Fruit fly (Drosophila melanogaster) whole organism, embryonic: ENCODE results near the gene cic.

Source experiments
- Asciz ChIP-seq: fragments of 200-800 bp; sonication (Bioruptor generic); optimal IDR thresholded peaks from 2 replicates; lab custom pipeline; 2017; ENCODE audit warnings: missing biosample characterization, mild to moderate bottlenecking, missing genetic modification characterization, missing genetic modification reagents
- Atf3 ChIP-seq: fragments of 200-800 bp; sonication (Bioruptor generic); optimal IDR thresholded peaks from 3 replicates; lab custom pipeline; 2016; ENCODE audit warnings: missing biosample characterization, missing genetic modification characterization
- Atf6 ChIP-seq: fragments of 200-800 bp; sonication (Bioruptor generic); IDR thresholded peaks from 2 replicates; pipeline ENCODE4 v1.3.6; 2022; ENCODE audit warnings: missing biosample characterization, missing genetic modification characterization
- CG11247 ChIP-seq: fragments of 200-800 bp; sonication (Bioruptor generic); IDR thresholded peaks from 2 replicates; pipeline ENCODE4 v1.3.6; 2022; ENCODE audit warnings: missing biosample characterization, missing genetic modification characterization
- CG11398 ChIP-seq: fragments of 200-800 bp; sonication (Bioruptor generic); optimal IDR thresholded peaks from 2 replicates; lab custom pipeline; 2016; ENCODE audit warnings: missing biosample characterization, missing genetic modification characterization
- CG11504 ChIP-seq: fragments of 200-800 bp; sonication (Bioruptor generic); optimal IDR thresholded peaks from 3 replicates; lab custom pipeline; 2019; ENCODE audit warnings: missing biosample characterization, mild to moderate bottlenecking, missing genetic modification characterization, moderate library complexity
- CG11695 ChIP-seq: fragments of 200-800 bp; sonication (Bioruptor generic); IDR thresholded peaks from 3 replicates; pipeline ENCODE4 v1.3.6; 2022; ENCODE audit warnings: missing biosample characterization, missing genetic modification characterization
- CG12942 ChIP-seq: fragments of 200-800 bp; sonication (Bioruptor generic); optimal IDR thresholded peaks from 3 replicates; lab custom pipeline; 2016; ENCODE audit warnings: missing biosample characterization, missing genetic modification characterization
- CG13287 ChIP-seq: fragments of 200-800 bp; sonication (Bioruptor generic); IDR thresholded peaks from 2 replicates; pipeline ENCODE4 v1.3.6; 2022; ENCODE audit warnings: missing biosample characterization, missing genetic modification characterization; ENCODE audit not compliant: partially characterized antibody
- CG15073 ChIP-seq: fragments of 200-800 bp; sonication (Bioruptor generic); optimal IDR thresholded peaks from 2 replicates; lab custom pipeline; 2016; ENCODE audit warnings: missing biosample characterization, missing genetic modification characterization
- CG1602 ChIP-seq: fragments of 200-800 bp; sonication (Bioruptor generic); optimal IDR thresholded peaks from 3 replicates; lab custom pipeline; 2016; ENCODE audit warnings: missing biosample characterization, missing genetic modification characterization
- CG16815 ChIP-seq: fragments of 200-800 bp; sonication (Bioruptor generic); optimal IDR thresholded peaks from 3 replicates; lab custom pipeline; 2017; ENCODE audit warnings: missing biosample characterization, mild to moderate bottlenecking, missing genetic modification characterization
- CG18262 ChIP-seq: fragments of 200-800 bp; optimal IDR thresholded peaks from 3 replicates; lab custom pipeline; 2019; ENCODE audit warnings: missing biosample characterization, mild to moderate bottlenecking, missing genetic modification characterization, moderate library complexity
- CG18599 ChIP-seq: fragments of 200-800 bp; sonication (Bioruptor generic); optimal IDR thresholded peaks from 3 replicates; lab custom pipeline; 2017; ENCODE audit warnings: missing biosample characterization, missing genetic modification characterization, mild to moderate bottlenecking, moderate library complexity, missing genetic modification reagents
- CG18619 ChIP-seq: fragments of 200-800 bp; sonication (Bioruptor generic); optimal IDR thresholded peaks from 3 replicates; lab custom pipeline; 2017; ENCODE audit warnings: missing biosample characterization, mild to moderate bottlenecking, missing genetic modification characterization
- CG2120 ChIP-seq: fragments of 200-800 bp; sonication (Bioruptor generic); optimal IDR thresholded peaks from 3 replicates; lab custom pipeline; 2016; ENCODE audit warnings: missing biosample characterization, missing genetic modification characterization
- CG33213 ChIP-seq: fragments of 200-800 bp; sonication (Bioruptor generic); optimal IDR thresholded peaks from 3 replicates; lab custom pipeline; 2016; ENCODE audit warnings: missing biosample characterization, missing genetic modification characterization
- CG3838 ChIP-seq: fragments of 200-800 bp; sonication (Bioruptor generic); optimal IDR thresholded peaks from 3 replicates; lab custom pipeline; 2016; ENCODE audit warnings: missing biosample characterization, missing genetic modification characterization
- CG4328 ChIP-seq: fragments of 200-800 bp; sonication (Bioruptor generic); optimal IDR thresholded peaks from 3 replicates; lab custom pipeline; 2017; ENCODE audit warnings: missing biosample characterization, missing genetic modification reagents, missing genetic modification characterization
- CG4707 ChIP-seq: fragments of 200-800 bp; sonication (Bioruptor generic); optimal IDR thresholded peaks from 2 replicates; lab custom pipeline; 2018; ENCODE audit warnings: missing biosample characterization, mild to moderate bottlenecking, missing genetic modification characterization, moderate library complexity
- CG5180 ChIP-seq: fragments of 200-800 bp; sonication (Bioruptor generic); optimal IDR thresholded peaks from 3 replicates; lab custom pipeline; 2017; ENCODE audit warnings: missing biosample characterization, missing genetic modification characterization, mild to moderate bottlenecking, moderate library complexity, missing genetic modification reagents
- CG8359 ChIP-seq: fragments of 200-800 bp; sonication (Bioruptor generic); optimal IDR thresholded peaks from 2 replicates; lab custom pipeline; 2017; ENCODE audit warnings: missing biosample characterization, mild to moderate bottlenecking, missing genetic modification characterization, borderline replicate concordance
- CG8924 ChIP-seq: fragments of 200-800 bp; optimal IDR thresholded peaks from 3 replicates; lab custom pipeline; 2019; ENCODE audit warnings: missing biosample characterization, mild to moderate bottlenecking, missing genetic modification characterization, moderate library complexity
- CoRest ChIP-seq: fragments of 200-800 bp; sonication (Bioruptor generic); optimal IDR thresholded peaks from 3 replicates; lab custom pipeline; 2018; ENCODE audit warnings: missing biosample characterization, mild to moderate bottlenecking, missing genetic modification characterization, moderate library complexity
- Fer1 ChIP-seq: fragments of 200-800 bp; sonication (Bioruptor generic); optimal IDR thresholded peaks from 2 replicates; lab custom pipeline; 2017; ENCODE audit warnings: missing biosample characterization, mild to moderate bottlenecking, missing genetic modification characterization
- HmgD ChIP-seq: fragments of 200-800 bp; sonication (Bioruptor generic); optimal IDR thresholded peaks from 3 replicates; lab custom pipeline; 2016; ENCODE audit warnings: missing biosample characterization, missing genetic modification characterization
- HmgZ ChIP-seq: fragments of 200-800 bp; sonication (Bioruptor generic); optimal IDR thresholded peaks from 2 replicates; lab custom pipeline; 2018; ENCODE audit warnings: missing biosample characterization, mild to moderate bottlenecking, missing genetic modification characterization
- Hr3 ChIP-seq: fragments of 200-800 bp; sonication (Bioruptor generic); optimal IDR thresholded peaks from 3 replicates; lab custom pipeline; 2016; ENCODE audit warnings: missing biosample characterization, missing genetic modification characterization
- Hr51 ChIP-seq, 2 experiments: fragments of 200-800 bp; sonication (Bioruptor generic); optimal IDR thresholded peaks; 2 replicates in 1 of 2; 3 replicates in 1 of 2; lab custom pipeline; 2016 to 2018; ENCODE audit warnings: missing biosample characterization in 2 of 2, missing genetic modification characterization in 2 of 2, mild to moderate bottlenecking in 1 of 2, moderate library complexity in 1 of 2
- Lhr ChIP-seq: fragments of 200-800 bp; sonication (Bioruptor generic); optimal IDR thresholded peaks from 3 replicates; lab custom pipeline; 2017; ENCODE audit warnings: mild to moderate bottlenecking, missing biosample characterization, missing genetic modification reagents, missing genetic modification characterization
- Max ChIP-seq: fragments of 200-800 bp; sonication (Bioruptor generic); optimal IDR thresholded peaks from 2 replicates; lab custom pipeline; 2016; ENCODE audit warnings: missing biosample characterization, mild to moderate bottlenecking, missing genetic modification characterization
- Med ChIP-seq: fragments of 200-800 bp; sonication (Bioruptor generic); peaks from one replicate; lab custom pipeline; 2016; ENCODE audit warnings: missing biosample characterization, missing genetic modification characterization, mild to moderate bottlenecking, inconsistent platforms, moderate library complexity
- Nf-YB ChIP-seq: fragments of 200-800 bp; sonication (Bioruptor generic); optimal IDR thresholded peaks from 3 replicates; lab custom pipeline; 2019; ENCODE audit warnings: missing biosample characterization, mild to moderate bottlenecking, missing genetic modification characterization, moderate library complexity
- Spps ChIP-seq: fragments of 200-800 bp; sonication (Bioruptor generic); optimal IDR thresholded peaks from 2 replicates; lab custom pipeline; 2018; ENCODE audit warnings: missing biosample characterization, mild to moderate bottlenecking, missing genetic modification characterization
- Trl ChIP-seq, 3 experiments: fragments of >200 bp in 2 of 3; fragments of 200-800 bp in 1 of 3; sonication (Bioruptor generic) in 1 of 3; optimal IDR thresholded peaks; 2 replicates in 1 of 3; 3 replicates in 2 of 3; lab custom pipeline; 2016 to 2017; ENCODE audit warnings: missing biosample characterization in 1 of 3, missing genetic modification characterization in 1 of 3
- ab ChIP-seq: fragments of 200-800 bp; sonication (Bioruptor generic); optimal IDR thresholded peaks from 2 replicates; lab custom pipeline; 2016; ENCODE audit warnings: missing biosample characterization, missing genetic modification characterization
- corto ChIP-seq: fragments of 200-800 bp; sonication (Bioruptor generic); optimal IDR thresholded peaks from 2 replicates; lab custom pipeline; 2016; ENCODE audit warnings: missing biosample characterization, mild to moderate bottlenecking, missing genetic modification characterization, moderate library complexity
- cwo ChIP-seq: fragments of 200-800 bp; sonication (Bioruptor generic); optimal IDR thresholded peaks from 3 replicates; lab custom pipeline; 2017; ENCODE audit warnings: missing biosample characterization, missing genetic modification characterization, mild to moderate bottlenecking, moderate library complexity, missing genetic modification reagents
- dati ChIP-seq: fragments of 200-800 bp; sonication (Bioruptor generic); IDR thresholded peaks from 2 replicates; pipeline ENCODE4 v1.3.6; 2022; ENCODE audit warnings: missing biosample characterization, missing genetic modification characterization
- dmrt11E ChIP-seq: fragments of 200-800 bp; sonication (Bioruptor generic); optimal IDR thresholded peaks from 3 replicates; lab custom pipeline; 2018; ENCODE audit warnings: missing biosample characterization, mild to moderate bottlenecking, missing genetic modification characterization, moderate library complexity
- dysf ChIP-seq: fragments of 200-800 bp; sonication (Bioruptor generic); IDR thresholded peaks from 3 replicates; pipeline ENCODE4 v1.3.6; 2022; ENCODE audit warnings: missing biosample characterization, missing genetic modification characterization
- grau ChIP-seq: fragments of 200-800 bp; optimal IDR thresholded peaks from 3 replicates; lab custom pipeline; 2019; ENCODE audit warnings: missing biosample characterization, mild to moderate bottlenecking, missing genetic modification characterization, moderate library complexity
- prd ChIP-seq, 3 experiments: fragments of >200 bp in 2 of 3; fragments of 200-800 bp in 1 of 3; sonication (Bioruptor generic) in 1 of 3; optimal IDR thresholded peaks in 2 of 3; IDR thresholded peaks in 1 of 3; 2 replicates in 2 of 3; 3 replicates in 1 of 3; pipeline versions ENCODE4 v1.3.6 to Lab custom; 2017 to 2022; ENCODE audit warnings: missing biosample characterization in 1 of 3, missing genetic modification characterization in 1 of 3
- pzg ChIP-seq: fragments of 200-800 bp; sonication (Bioruptor generic); optimal IDR thresholded peaks from 3 replicates; lab custom pipeline; 2018; ENCODE audit warnings: missing biosample characterization, mild to moderate bottlenecking, missing genetic modification characterization, moderate library complexity
- sqz ChIP-seq: fragments of 200-800 bp; sonication (Bioruptor generic); optimal IDR thresholded peaks from 3 replicates; lab custom pipeline; 2018; ENCODE audit warnings: missing biosample characterization, mild to moderate bottlenecking, missing genetic modification characterization
- unpg ChIP-seq: fragments of 200-800 bp; sonication (Bioruptor generic); optimal IDR thresholded peaks from 3 replicates; lab custom pipeline; 2018; ENCODE audit warnings: missing biosample characterization, mild to moderate bottlenecking, missing genetic modification characterization, moderate library complexity
- wdn ChIP-seq: fragments of 200-800 bp; sonication (Bioruptor generic); IDR thresholded peaks from 2 replicates; pipeline ENCODE4 v1.3.6; 2022; ENCODE audit warnings: missing biosample characterization, missing genetic modification characterization

Gene cic

dm6 chr3R:20259440-20260170 is 7.0 kb downstream of the cic start (continued):
- TF ChIP-seq dati = no peak
- no peak for TF ChIP-seq Hr3 (GFP tag; lab: Kevin White, UChicago)
- peak; percentile 17 for TF ChIP-seq Fer1 (GFP tag; lab: Kevin White, UChicago)
- TF ChIP-seq CG16815 (GFP tag; lab: Kevin White, UChicago) = no peak
- TF ChIP-seq unpg (GFP tag; lab: Kevin White, UChicago) = peak; percentile 41
- peak; percentile 20 for TF ChIP-seq CG1602 (GFP tag; lab: Kevin White, UChicago)
- TF ChIP-seq prd (optimal IDR thresholded peaks at IDR 0.05; lab: Kevin White, UChicago) = no peak
- TF ChIP-seq prd (GFP tag; IDR thresholded peaks at IDR 0.05; lab: Robert Waterston, UW) = peak; percentile 35; the same call in 1 of the 3 replicates
- peak; percentile 53 for TF ChIP-seq CG11504 (tag; lab: Kevin White, UChicago)
- TF ChIP-seq dmrt11E = peak; percentile 60
- peak; percentile 84 for TF ChIP-seq Asciz
- TF ChIP-seq CoRest = peak; percentile 71
- TF ChIP-seq CG12942 (GFP tag; lab: Kevin White, UChicago) = no peak
- peak; percentile 15 for TF ChIP-seq CG33213 (GFP tag; lab: Kevin White, UChicago)
- TF ChIP-seq ab (GFP tag; lab: Kevin White, UChicago) = no peak
- no peak for TF ChIP-seq CG11247 (GFP tag; lab: Robert Waterston, UW)
- peak; percentile 3 for TF ChIP-seq CG8359 (GFP tag; lab: Kevin White, UChicago)
- no peak for TF ChIP-seq Trl (optimal IDR thresholded peaks at IDR 0.05; lab: Kevin White, UChicago)
- TF ChIP-seq Trl (GFP tag; optimal IDR thresholded peaks at IDR 0.05; lab: Kevin White, UChicago) = peak; percentile 15
- peak; percentile 36 for TF ChIP-seq CG11398 (GFP tag; lab: Kevin White, UChicago)
- peak; percentile 35 for TF ChIP-seq Spps (tag; lab: Kevin White, UChicago)
- peak; percentile 15 for TF ChIP-seq CG4707 (GFP tag; lab: Kevin White, UChicago)
- TF ChIP-seq CG18262 = peak; percentile 51
- peak in 1 of 2 experiments; percentile 25 for TF ChIP-seq Hr51 (GFP tag; optimal IDR thresholded peaks at IDR 0.05; lab: Kevin White, UChicago)
- TF ChIP-seq CG4328 (GFP tag; lab: Kevin White, UChicago) = peak; percentile 19
- TF ChIP-seq corto = no peak
- no peak for TF ChIP-seq Max (GFP tag; lab: Kevin White, UChicago)
- TF ChIP-seq sqz (GFP tag; lab: Kevin White, UChicago) = peak; percentile 85
- peak; percentile 36 for TF ChIP-seq grau (tag; lab: Kevin White, UChicago)
- peak; percentile 22 for TF ChIP-seq CG2120 (GFP tag; lab: Kevin White, UChicago)
- no peak for TF ChIP-seq pzg
- no peak for TF ChIP-seq CG5180
- peak; percentile 80 for TF ChIP-seq Med (GFP tag; lab: Kevin White, UChicago)
- peak; percentile 28; the same call in 1 of the 2 replicates for TF ChIP-seq wdn (GFP tag; lab: Robert Waterston, UW)
- TF ChIP-seq cwo = peak; percentile 39
- no peak for TF ChIP-seq Atf3 (GFP tag; lab: Kevin White, UChicago)
- peak; percentile 8; the same call in 1 of the 2 replicates for TF ChIP-seq Atf6
- TF ChIP-seq CG13287 = no peak
- peak; percentile 52 for TF ChIP-seq CG18599 (GFP tag; lab: Kevin White, UChicago)
- TF ChIP-seq Nf-YB (GFP tag; lab: Kevin White, UChicago) = peak; percentile 10
- TF ChIP-seq HmgZ (tag; lab: Kevin White, UChicago) = peak; percentile 39
- peak; percentile 21 for TF ChIP-seq Lhr
- TF ChIP-seq HmgD (GFP tag; lab: Kevin White, UChicago) = no peak
- peak; percentile 21 for TF ChIP-seq CG8924 (tag; lab: Kevin White, UChicago)
- peak; percentile 52; the same call in 1 of the 3 replicates for TF ChIP-seq CG11695 (GFP tag; lab: Robert Waterston, UW)
- TF ChIP-seq dysf = peak; percentile 30; the same call in 1 of the 3 replicates
- TF ChIP-seq CG18619 (GFP tag; lab: Kevin White, UChicago) = peak; percentile 36
- no peak for TF ChIP-seq CG15073 (GFP tag; lab: Kevin White, UChicago)
- TF ChIP-seq CG3838 (GFP tag; lab: Kevin White, UChicago) = peak; percentile 16
